Worm (Caenorhabditis elegans) whole organism, young adult: ENCODE data around the gene gln-1.

Experiments
- F10E7.11 ChIP-seq: sonication (generic microtip); optimal IDR thresholded peaks from 2 replicates; lab custom pipeline; 2017; ENCODE audit warnings: mild to moderate bottlenecking, missing genetic modification characterization, moderate library complexity, missing compliant biosample characterization
- ama-1 ChIP-seq, 3 experiments: fragments of 150-350 bp in 1 of 3; sonication (generic microtip) in 2 of 3; optimal IDR thresholded peaks; 2 replicates each; lab custom pipeline; 2014 to 2018; ENCODE audit warnings: missing biosample characterization in 2 of 3, missing genetic modification characterization in 2 of 3, missing genetic modification reagents in 2 of 3
- aptf-2 ChIP-seq: fragments of 200-800 bp; sonication (Bioruptor generic); conservative IDR thresholded peaks from 2 replicates; pipeline ENCODE4 v1.3.6; 2022; ENCODE audit warnings: missing genetic modification reagents, missing genetic modification characterization, missing compliant biosample characterization
- bed-1 ChIP-seq: fragments of 200-800 bp; sonication (Bioruptor generic); IDR thresholded peaks from 2 replicates; pipeline ENCODE4 v1.3.6; 2022; ENCODE audit warnings: missing genetic modification reagents, missing genetic modification characterization, missing compliant biosample characterization
- bed-2 ChIP-seq: fragments of 200-800 bp; sonication (Bioruptor generic); IDR thresholded peaks from 2 replicates; pipeline ENCODE4 v1.3.6; 2022; ENCODE audit warnings: missing genetic modification reagents, missing genetic modification characterization, missing compliant biosample characterization
- cebp-2 ChIP-seq: fragments of 200-800 bp; sonication (Bioruptor generic); IDR thresholded peaks from 2 replicates; pipeline ENCODE4 v1.3.6; 2022; ENCODE audit warnings: missing genetic modification characterization, missing compliant biosample characterization
- ceh-91 ChIP-seq: fragments of 200-800 bp; sonication (Bioruptor generic); IDR thresholded peaks from 2 replicates; pipeline ENCODE4 v1.3.6; 2022; ENCODE audit warnings: missing genetic modification reagents, missing genetic modification characterization, missing compliant biosample characterization
- die-1 ChIP-seq: sonication (generic microtip); optimal IDR thresholded peaks from 2 replicates; lab custom pipeline; 2016; ENCODE audit warnings: missing genotype, mild to moderate bottlenecking, missing genetic modification characterization, missing compliant biosample characterization
- rpc-1 ChIP-seq, 2 experiments: fragments of 150-350 bp in 1 of 2; sonication (generic microtip) in 1 of 2; optimal IDR thresholded peaks; 2 replicates each; lab custom pipeline; 2014 to 2018; ENCODE audit warnings: missing biosample characterization in 1 of 2, missing genetic modification characterization in 1 of 2, missing genetic modification reagents in 1 of 2, missing genotype in 1 of 2
- sptf-2 ChIP-seq: fragments of 200-800 bp; sonication (Bioruptor generic); optimal IDR thresholded peaks from 2 replicates; lab custom pipeline; 2018; ENCODE audit warnings: mild to moderate bottlenecking, missing genetic modification characterization, missing compliant biosample characterization
- tlf-1 ChIP-seq: fragments of 200-800 bp; sonication (Bioruptor generic); optimal IDR thresholded peaks from 2 replicates; lab custom pipeline; 2018; ENCODE audit warnings: mild to moderate bottlenecking, missing genetic modification characterization, missing compliant biosample characterization
- unc-130 ChIP-seq: sonication (generic microtip); optimal IDR thresholded peaks from 2 replicates; lab custom pipeline; 2016; ENCODE audit warnings: missing genetic modification reagents, missing genetic modification characterization, missing compliant biosample characterization
- ztf-25 ChIP-seq: fragments of 200-800 bp; sonication (Bioruptor generic); IDR thresholded peaks from 2 replicates; pipeline ENCODE4 v1.3.6; 2022; ENCODE audit warnings: missing genetic modification reagents, missing genetic modification characterization, missing compliant biosample characterization

DNA sequence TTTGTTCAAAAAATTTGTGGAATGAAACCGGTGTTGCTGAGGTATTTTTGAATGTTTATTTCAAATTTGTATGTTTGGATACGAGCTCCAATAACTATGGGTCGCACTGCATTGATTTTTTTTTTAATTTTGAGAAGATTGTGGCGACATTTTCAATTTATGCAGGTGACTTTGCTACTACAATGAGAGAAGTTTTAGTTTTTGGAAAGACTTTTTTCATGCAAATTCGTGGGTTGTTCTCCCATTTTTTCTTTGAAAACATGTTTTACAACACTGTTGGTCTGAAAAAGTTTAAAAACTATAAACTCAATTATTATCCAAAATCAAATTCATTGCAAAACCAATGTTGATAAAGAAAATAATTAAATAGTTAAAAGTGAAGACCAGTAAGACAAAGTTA lies 30.7 kb downstream of the gln-1 start:
- TF ChIP-seq rpc-1 (optimal IDR thresholded peaks at IDR 0.05; lab: Kevin White, UChicago), result no peak
- no peak for TF ChIP-seq rpc-1 (tag; optimal IDR thresholded peaks at IDR 0.05; lab: Kevin White, UChicago)
- TF ChIP-seq cebp-2 (GFP tag; lab: Robert Waterston, UW), result no peak
- TF ChIP-seq aptf-2, result no peak
- TF ChIP-seq sptf-2 (GFP tag; lab: Kevin White, UChicago), result peak; percentile 12
- no peak for TF ChIP-seq bed-1 (GFP tag; lab: Robert Waterston, UW)
- TF ChIP-seq F10E7.11 (tag; lab: Kevin White, UChicago), result no peak
- no peak for TF ChIP-seq ceh-91 (GFP tag; lab: Robert Waterston, UW)
- TF ChIP-seq die-1 (tag; lab: Kevin White, UChicago), result peak; percentile 20
- no peak for TF ChIP-seq ztf-25 (GFP tag; lab: Robert Waterston, UW)
- peak; percentile 54 for TF ChIP-seq tlf-1 (GFP tag; lab: Kevin White, UChicago)
- no peak for TF ChIP-seq bed-2 (GFP tag; lab: Robert Waterston, UW)
- TF ChIP-seq ama-1 (optimal IDR thresholded peaks at IDR 0.05; lab: Kevin White, UChicago), result no peak
- no peak for TF ChIP-seq ama-1 (GFP tag; optimal IDR thresholded peaks at IDR 0.05; lab: Kevin White, UChicago)
- no peak for TF ChIP-seq unc-130 (GFP tag; lab: Kevin White, UChicago)
